Fruit fly (Drosophila melanogaster) whole organism, embryonic: ENCODE data around the gene Megf8.

ENCODE experiments used
- Antp ChIP-seq: fragments of 200-800 bp; sonication (Bioruptor generic); optimal IDR thresholded peaks from 3 replicates; lab custom pipeline; 2016; ENCODE audit warnings: missing biosample characterization, missing genetic modification characterization
- B-H1 ChIP-seq: fragments of 200-800 bp; sonication (Bioruptor generic); IDR thresholded peaks from 3 replicates; pipeline ENCODE4 v1.3.6; 2022; ENCODE audit warnings: missing biosample characterization, missing genetic modification characterization
- BEAF-32 ChIP-seq: fragments of 200-800 bp; sonication (Bioruptor generic); optimal IDR thresholded peaks from 3 replicates; lab custom pipeline; 2017; ENCODE audit warnings: missing biosample characterization, missing genetic modification characterization, mild to moderate bottlenecking, moderate library complexity, missing genetic modification reagents
- Blimp-1 ChIP-seq: fragments of 200-800 bp; sonication (Bioruptor generic); optimal IDR thresholded peaks from 3 replicates; lab custom pipeline; 2018; ENCODE audit warnings: missing biosample characterization, missing genetic modification characterization, mild to moderate bottlenecking, moderate library complexity, missing genetic modification reagents
- CG10209 ChIP-seq: fragments of 200-800 bp; sonication (Bioruptor generic); optimal IDR thresholded peaks from 3 replicates; lab custom pipeline; 2017; ENCODE audit warnings: missing biosample characterization, mild to moderate bottlenecking, missing genetic modification characterization, missing genetic modification reagents
- CG10267 ChIP-seq: fragments of 200-800 bp; sonication (Bioruptor generic); optimal IDR thresholded peaks from 2 replicates; lab custom pipeline; 2018; ENCODE audit warnings: missing biosample characterization, mild to moderate bottlenecking, missing genetic modification characterization, moderate library complexity
- CG10321 ChIP-seq: fragments of 200-800 bp; sonication (Bioruptor generic); IDR thresholded peaks from 2 replicates; pipeline ENCODE4 v1.3.6; 2022; ENCODE audit warnings: missing biosample characterization, missing genetic modification characterization
- CG11085 ChIP-seq: fragments of 200-800 bp; sonication (Bioruptor generic); IDR thresholded peaks from 2 replicates; pipeline ENCODE4 v1.3.6; 2022; ENCODE audit warnings: missing biosample characterization, missing genetic modification characterization
- CG11456 ChIP-seq: fragments of 200-800 bp; sonication (Bioruptor generic); IDR thresholded peaks from 3 replicates; pipeline ENCODE4 v1.3.6; 2022; ENCODE audit warnings: missing biosample characterization, missing genetic modification characterization
- CG12104 ChIP-seq: fragments of 200-800 bp; sonication (Bioruptor generic); optimal IDR thresholded peaks from 3 replicates; lab custom pipeline; 2016; ENCODE audit warnings: missing biosample characterization, missing genetic modification characterization
- CG13775 ChIP-seq: fragments of 200-800 bp; sonication (Bioruptor generic); optimal IDR thresholded peaks from 3 replicates; lab custom pipeline; 2017; ENCODE audit warnings: missing biosample characterization, mild to moderate bottlenecking, missing genetic modification characterization
- CG14710 ChIP-seq: fragments of 200-800 bp; sonication (Bioruptor generic); optimal IDR thresholded peaks from 3 replicates; lab custom pipeline; 2019; ENCODE audit warnings: missing biosample characterization, mild to moderate bottlenecking, missing genetic modification characterization, moderate library complexity
- CG15601 ChIP-seq: fragments of 200-800 bp; sonication (Bioruptor generic); optimal IDR thresholded peaks from 3 replicates; lab custom pipeline; 2019; ENCODE audit warnings: missing biosample characterization, mild to moderate bottlenecking, missing genetic modification characterization, moderate library complexity
- CG15696 ChIP-seq: fragments of 200-800 bp; sonication (Bioruptor generic); optimal IDR thresholded peaks from 2 replicates; lab custom pipeline; 2019; ENCODE audit warnings: missing biosample characterization, mild to moderate bottlenecking, missing genetic modification characterization, moderate library complexity
- CG1602 ChIP-seq: fragments of 200-800 bp; sonication (Bioruptor generic); optimal IDR thresholded peaks from 3 replicates; lab custom pipeline; 2016; ENCODE audit warnings: missing biosample characterization, missing genetic modification characterization
- CG1647 ChIP-seq: fragments of 200-800 bp; sonication (Bioruptor generic); optimal IDR thresholded peaks from 3 replicates; lab custom pipeline; 2016; ENCODE audit warnings: missing biosample characterization, missing genetic modification characterization
- CG17186 ChIP-seq: fragments of 200-800 bp; sonication (Bioruptor generic); optimal IDR thresholded peaks from 3 replicates; lab custom pipeline; 2017; ENCODE audit warnings: missing biosample characterization, missing genetic modification reagents, missing genetic modification characterization
- CG17912 ChIP-seq: fragments of 200-800 bp; sonication (Bioruptor generic); optimal IDR thresholded peaks from 2 replicates; lab custom pipeline; 2018; ENCODE audit warnings: missing biosample characterization, mild to moderate bottlenecking, missing genetic modification characterization
- CG3995 ChIP-seq: fragments of 200-800 bp; sonication (Bioruptor generic); optimal IDR thresholded peaks from 3 replicates; lab custom pipeline; 2016; ENCODE audit warnings: missing biosample characterization, missing genetic modification characterization
- CG4328 ChIP-seq: fragments of 200-800 bp; sonication (Bioruptor generic); optimal IDR thresholded peaks from 3 replicates; lab custom pipeline; 2017; ENCODE audit warnings: missing biosample characterization, missing genetic modification reagents, missing genetic modification characterization
- CG4424 ChIP-seq: fragments of 200-800 bp; sonication (Bioruptor generic); optimal IDR thresholded peaks from 3 replicates; lab custom pipeline; 2016; ENCODE audit warnings: missing biosample characterization, missing genetic modification characterization
- CG6813 ChIP-seq: fragments of 200-800 bp; sonication (Bioruptor generic); optimal IDR thresholded peaks from 2 replicates; lab custom pipeline; 2017; ENCODE audit warnings: missing biosample characterization, missing genetic modification characterization, mild to moderate bottlenecking, moderate library complexity, missing genetic modification reagents
- CG7928 ChIP-seq: fragments of 200-800 bp; sonication (Bioruptor generic); optimal IDR thresholded peaks from 2 replicates; lab custom pipeline; 2017; ENCODE audit warnings: missing biosample characterization, mild to moderate bottlenecking, missing genetic modification characterization
- CG8924 ChIP-seq: fragments of 200-800 bp; optimal IDR thresholded peaks from 3 replicates; lab custom pipeline; 2019; ENCODE audit warnings: missing biosample characterization, mild to moderate bottlenecking, missing genetic modification characterization, moderate library complexity
- CoRest ChIP-seq: fragments of 200-800 bp; sonication (Bioruptor generic); optimal IDR thresholded peaks from 3 replicates; lab custom pipeline; 2018; ENCODE audit warnings: missing biosample characterization, mild to moderate bottlenecking, missing genetic modification characterization, moderate library complexity
- Dp ChIP-seq: fragments of 200-800 bp; sonication (Bioruptor generic); optimal IDR thresholded peaks from 2 replicates; lab custom pipeline; 2018; ENCODE audit warnings: missing biosample characterization, mild to moderate bottlenecking, missing genetic modification characterization, moderate library complexity
- Elba2 ChIP-seq: fragments of 200-800 bp; sonication (Bioruptor generic); optimal IDR thresholded peaks from 3 replicates; lab custom pipeline; 2016; ENCODE audit warnings: missing biosample characterization, missing genetic modification characterization
- HLH3B ChIP-seq: fragments of 200-800 bp; sonication (Bioruptor generic); IDR thresholded peaks from 2 replicates; pipeline ENCODE4 v1.3.6; 2022; ENCODE audit warnings: missing biosample characterization, missing genetic modification characterization
- MTF-1 ChIP-seq: fragments of 200-800 bp; sonication (Bioruptor generic); optimal IDR thresholded peaks from 2 replicates; lab custom pipeline; 2018; ENCODE audit warnings: missing biosample characterization, mild to moderate bottlenecking, missing genetic modification characterization, borderline replicate concordance
- NK7.1 ChIP-seq: fragments of 200-800 bp; sonication (Bioruptor generic); optimal IDR thresholded peaks from 3 replicates; lab custom pipeline; 2016; ENCODE audit warnings: missing biosample characterization, missing genetic modification characterization
- NfI ChIP-seq: fragments of 200-800 bp; sonication (Bioruptor generic); optimal IDR thresholded peaks from 3 replicates; lab custom pipeline; 2018; ENCODE audit warnings: missing biosample characterization, mild to moderate bottlenecking, missing genetic modification characterization, moderate library complexity
- Six4 ChIP-seq: fragments of 200-800 bp; sonication (Bioruptor generic); optimal IDR thresholded peaks from 2 replicates; lab custom pipeline; 2016; ENCODE audit warnings: missing biosample characterization, missing genetic modification characterization
- TFAM ChIP-seq: fragments of 200-800 bp; sonication (Bioruptor generic); optimal IDR thresholded peaks from 2 replicates; lab custom pipeline; 2017; ENCODE audit warnings: missing biosample characterization, missing genetic modification characterization, inconsistent platforms
- Xrp1 ChIP-seq: fragments of 200-800 bp; sonication (Bioruptor generic); IDR thresholded peaks from 2 replicates; pipeline ENCODE4 v1.3.6; 2022; ENCODE audit warnings: missing biosample characterization, missing genetic modification characterization
- bab2 ChIP-seq: fragments of 200-800 bp; sonication (Bioruptor generic); optimal IDR thresholded peaks from 2 replicates; lab custom pipeline; 2016; ENCODE audit warnings: missing biosample characterization, missing genetic modification characterization
- crc ChIP-seq: fragments of 200-800 bp; sonication (Bioruptor generic); optimal IDR thresholded peaks from 2 replicates; lab custom pipeline; 2016; ENCODE audit warnings: missing biosample characterization, missing genetic modification characterization
- danr ChIP-seq: fragments of 200-800 bp; sonication (Bioruptor generic); IDR thresholded peaks from 2 replicates; pipeline ENCODE4 v1.3.6; 2022; ENCODE audit warnings: missing biosample characterization, missing genetic modification characterization
- dysf ChIP-seq: fragments of 200-800 bp; sonication (Bioruptor generic); IDR thresholded peaks from 3 replicates; pipeline ENCODE4 v1.3.6; 2022; ENCODE audit warnings: missing biosample characterization, missing genetic modification characterization
- ems ChIP-seq: fragments of 200-800 bp; sonication (Bioruptor generic); optimal IDR thresholded peaks from 3 replicates; lab custom pipeline; 2016; ENCODE audit warnings: missing biosample characterization, missing genetic modification characterization
- gfzf ChIP-seq: fragments of 200-800 bp; sonication (Bioruptor generic); optimal IDR thresholded peaks from 2 replicates; lab custom pipeline; 2016; ENCODE audit warnings: missing biosample characterization, mild to moderate bottlenecking, missing genetic modification characterization, moderate library complexity
- mld ChIP-seq: fragments of 200-800 bp; sonication (Bioruptor generic); IDR thresholded peaks from 3 replicates; pipeline ENCODE4 v1.3.6; 2022; ENCODE audit warnings: missing biosample characterization, missing genetic modification characterization; ENCODE audit not compliant: partially characterized antibody
- nom ChIP-seq: fragments of 200-800 bp; sonication (Bioruptor generic); optimal IDR thresholded peaks from 2 replicates; lab custom pipeline; 2017; ENCODE audit warnings: missing biosample characterization, missing genetic modification characterization, mild to moderate bottlenecking, moderate library complexity, missing genetic modification reagents
- pb ChIP-seq: fragments of 200-800 bp; sonication (Bioruptor generic); optimal IDR thresholded peaks from 3 replicates; lab custom pipeline; 2016; ENCODE audit warnings: missing biosample characterization, missing genetic modification characterization
- peb ChIP-seq: fragments of 200-800 bp; sonication (Bioruptor generic); IDR thresholded peaks from 2 replicates; pipeline ENCODE4 v1.3.6; 2022; ENCODE audit warnings: missing biosample characterization, missing genetic modification characterization
- pho ChIP-seq: fragments of 200-800 bp; sonication (Bioruptor generic); optimal IDR thresholded peaks from 2 replicates; lab custom pipeline; 2016; ENCODE audit warnings: missing biosample characterization, missing genetic modification characterization
- phol ChIP-seq: fragments of 200-800 bp; sonication (Bioruptor generic); optimal IDR thresholded peaks from 3 replicates; lab custom pipeline; 2018; ENCODE audit warnings: missing biosample characterization, mild to moderate bottlenecking, missing genetic modification characterization, moderate library complexity
- ranshi ChIP-seq: fragments of 200-800 bp; sonication (Bioruptor generic); IDR thresholded peaks from 2 replicates; pipeline ENCODE4 v1.3.6; 2022; ENCODE audit warnings: missing biosample characterization, missing genetic modification characterization
- row ChIP-seq: fragments of 200-800 bp; sonication (Bioruptor generic); IDR thresholded peaks from 3 replicates; pipeline ENCODE4 v1.3.6; 2022; ENCODE audit warnings: missing biosample characterization, missing genetic modification characterization
- schlank ChIP-seq: fragments of 200-800 bp; sonication (Bioruptor generic); optimal IDR thresholded peaks from 2 replicates; lab custom pipeline; 2018; ENCODE audit warnings: missing biosample characterization, mild to moderate bottlenecking, missing genetic modification characterization
- scrt ChIP-seq: fragments of 200-800 bp; sonication (Bioruptor generic); optimal IDR thresholded peaks from 2 replicates; lab custom pipeline; 2018; ENCODE audit warnings: missing biosample characterization, mild to moderate bottlenecking, missing genetic modification characterization, moderate library complexity
- ssp ChIP-seq: fragments of 200-800 bp; sonication (Bioruptor generic); IDR thresholded peaks from 2 replicates; pipeline ENCODE4 v1.3.6; 2022; ENCODE audit warnings: missing biosample characterization, missing genetic modification characterization

Gene Megf8

dm6 chr2L:8071112-8071976 lies 28.1 kb downstream of the Megf8 start, which contains the start of gene poe (continued):
- TF ChIP-seq pho = no peak
- no peak for TF ChIP-seq CG10321 (GFP tag; lab: Robert Waterston, UW)
- peak; percentile 81 for TF ChIP-seq gfzf (GFP tag; lab: Kevin White, UChicago)
- TF ChIP-seq BEAF-32 (GFP tag; lab: Kevin White, UChicago) = peak; percentile 33
- TF ChIP-seq MTF-1 (GFP tag; lab: Kevin White, UChicago) = peak; percentile 23
- TF ChIP-seq TFAM (GFP tag; lab: Kevin White, UChicago) = no peak
- TF ChIP-seq NfI (GFP tag; lab: Kevin White, UChicago) = no peak
- TF ChIP-seq pb = no peak
- no peak for TF ChIP-seq CG4328 (GFP tag; lab: Kevin White, UChicago)
- peak; percentile 20 for TF ChIP-seq Dp
- peak; percentile 83 for TF ChIP-seq row (GFP tag; lab: Robert Waterston, UW)
- peak; percentile 36 for TF ChIP-seq CG6813 (GFP tag; lab: Kevin White, UChicago)
- TF ChIP-seq CG11456 (GFP tag; lab: Robert Waterston, UW) = 0 out of 3 replicates have a peak, but pooled peaks have one; percentile 33
- peak; percentile 48; the same call in 1 of the 2 replicates for TF ChIP-seq ssp (GFP tag; lab: Robert Waterston, UW)
- TF ChIP-seq bab2 = no peak
- TF ChIP-seq CG3995 = peak; percentile 9
- TF ChIP-seq NK7.1 = no peak
- peak; percentile 51 for TF ChIP-seq CG10209
- peak; percentile 22 for TF ChIP-seq CG12104 (GFP tag; lab: Kevin White, UChicago)
- peak; percentile 80; the same call in 1 of the 2 replicates for TF ChIP-seq Xrp1 (GFP tag; lab: Robert Waterston, UW)
- peak; percentile 53 for TF ChIP-seq phol (tag; lab: Kevin White, UChicago)
- TF ChIP-seq CG7928 (GFP tag; lab: Kevin White, UChicago) = peak; percentile 85
- no peak for TF ChIP-seq schlank (tag; lab: Kevin White, UChicago)
- TF ChIP-seq Six4 = peak; percentile 21
- TF ChIP-seq CoRest = peak; percentile 40
- TF ChIP-seq CG1647 (GFP tag; lab: Kevin White, UChicago) = no peak
- TF ChIP-seq B-H1 (GFP tag; lab: Robert Waterston, UW) = peak; percentile 48; the same call in 2 of the 3 replicates
- TF ChIP-seq HLH3B = 0 out of 2 replicates have a peak, but pooled peaks have one; percentile 44
- TF ChIP-seq danr (GFP tag; lab: Robert Waterston, UW) = peak; percentile 10; the same call in 1 of the 2 replicates
- peak; percentile 38 for TF ChIP-seq CG1602
- TF ChIP-seq CG15696 = peak; percentile 42
- peak; percentile 44 for TF ChIP-seq CG4424 (GFP tag; lab: Kevin White, UChicago)
- TF ChIP-seq ranshi (GFP tag; lab: Robert Waterston, UW) = peak; percentile 28; the same call in 1 of the 2 replicates
- TF ChIP-seq mld = peak; percentile 41; the same call in 1 of the 3 replicates
- TF ChIP-seq CG13775 (GFP tag; lab: Kevin White, UChicago) = peak; percentile 28
- no peak for TF ChIP-seq Blimp-1 (GFP tag; lab: Kevin White, UChicago)
- TF ChIP-seq crc = no peak

dm6 chr2L:8072692-8073091 lies 29.4 kb downstream of the Megf8 start, which contains the start of the genes MED20 and Trf:
Gene MED20, minus strand, starts transcription at chr2L:8072848.
Gene Trf, plus strand, starts transcription at chr2L:8072895.
- TF ChIP-seq CG14710 (peak; percentile 99), scrt (no peak), peb (no peak), nom (GFP tag; lab: Kevin White, UChicago) (no peak), CG17912 (GFP tag; lab: Kevin White, UChicago) (no peak), dysf (no peak), CG11085 (GFP tag; lab: Robert Waterston, UW) (no peak), CG17186 (no peak), Elba2 (GFP tag; lab: Kevin White, UChicago) (no peak), Antp (GFP tag; lab: Kevin White, UChicago) (no peak), CG15601 (tag; lab: Kevin White, UChicago) (no peak), CG10267 (tag; lab: Kevin White, UChicago) (no peak), CG8924 (tag; lab: Kevin White, UChicago) (peak; percentile 12), ems (GFP tag; lab: Kevin White, UChicago) (no peak)
